Worm (Caenorhabditis elegans) whole organism, young adult: ENCODE results near the gene str-199.

ENCODE experiments used
- C06A6.2 ChIP-seq: fragments of 200-800 bp; sonication (Bioruptor generic); conservative IDR thresholded peaks from 2 replicates; pipeline ENCODE4 v1.3.6; 2022; ENCODE audit warnings: missing genetic modification characterization, missing compliant biosample characterization
- F10E7.11 ChIP-seq: sonication (generic microtip); optimal IDR thresholded peaks from 2 replicates; lab custom pipeline; 2017; ENCODE audit warnings: mild to moderate bottlenecking, missing genetic modification characterization, moderate library complexity, missing compliant biosample characterization
- T26A5.8 ChIP-seq: sonication (generic microtip); optimal IDR thresholded peaks from 2 replicates; lab custom pipeline; 2016; ENCODE audit warnings: missing genetic modification characterization, missing compliant biosample characterization
- attf-3 ChIP-seq: fragments of 200-800 bp; sonication (Bioruptor generic); conservative IDR thresholded peaks from 2 replicates; pipeline ENCODE4 v1.3.6; 2022; ENCODE audit warnings: missing genetic modification reagents, missing genetic modification characterization, missing compliant biosample characterization
- attf-6 ChIP-seq: fragments of 200-800 bp; sonication (Bioruptor generic); IDR thresholded peaks from 2 replicates; pipeline ENCODE4 v1.3.6; 2022; ENCODE audit warnings: missing genetic modification reagents, missing genetic modification characterization, missing compliant biosample characterization
- cebp-2 ChIP-seq: fragments of 200-800 bp; sonication (Bioruptor generic); IDR thresholded peaks from 2 replicates; pipeline ENCODE4 v1.3.6; 2022; ENCODE audit warnings: missing genetic modification characterization, missing compliant biosample characterization
- hlh-26 ChIP-seq: fragments of 200-800 bp; sonication (Bioruptor generic); conservative IDR thresholded peaks from 2 replicates; pipeline ENCODE4 v1.3.6; 2022; ENCODE audit warnings: missing genetic modification reagents, missing genetic modification characterization, missing compliant biosample characterization
- lir-1 ChIP-seq: fragments of 200-800 bp; sonication (Bioruptor generic); conservative IDR thresholded peaks from 2 replicates; pipeline ENCODE4 v1.3.6; 2022; ENCODE audit warnings: missing genetic modification reagents, missing genetic modification characterization, missing compliant biosample characterization
- lsy-27 ChIP-seq: sonication (generic microtip); optimal IDR thresholded peaks from 2 replicates; lab custom pipeline; 2017; ENCODE audit warnings: missing genetic modification characterization, mild to moderate bottlenecking, missing compliant biosample characterization, antibody characterized with exemption, missing genotype, borderline replicate concordance; ENCODE audit not compliant: insufficient read depth
- snpc-3.4 ChIP-seq: sonication (generic microtip); optimal IDR thresholded peaks from 2 replicates; lab custom pipeline; 2017; ENCODE audit warnings: missing genetic modification characterization, mild to moderate bottlenecking, missing compliant biosample characterization, antibody characterized with exemption, moderate library complexity, missing genotype, missing genetic modification reagents
- zfh-2 ChIP-seq: fragments of 200-800 bp; sonication (Bioruptor generic); conservative IDR thresholded peaks from 2 replicates; pipeline ENCODE4 v1.3.6; 2022; ENCODE audit warnings: missing genetic modification reagents, missing genetic modification characterization, missing compliant biosample characterization
- ztf-26 ChIP-seq: sonication (generic microtip); optimal IDR thresholded peaks from 2 replicates; lab custom pipeline; 2017; ENCODE audit warnings: missing genetic modification characterization, missing compliant biosample characterization

Gene str-199

ce11 chrV:17151292-17151691 is 39.0 kb downstream of the str-199 start:
- TF ChIP-seq lir-1 (no peak), attf-3 (GFP tag; lab: Robert Waterston, UW) (no peak), C06A6.2 (GFP tag; lab: Robert Waterston, UW) (no peak), attf-6 (GFP tag; lab: Robert Waterston, UW) (no peak), T26A5.8 (tag; lab: Kevin White, UChicago) (no peak), snpc-3.4 (tag; lab: Kevin White, UChicago) (no peak), zfh-2 (GFP tag; lab: Robert Waterston, UW) (peak; percentile 53), lsy-27 (no peak), ztf-26 (tag; lab: Kevin White, UChicago) (no peak), F10E7.11 (no peak), hlh-26 (GFP tag; lab: Robert Waterston, UW) (no peak), cebp-2 (GFP tag; lab: Robert Waterston, UW) (0 out of 2 replicates have a peak, but pooled peaks have one; percentile 19)
